Fruit fly (Drosophila melanogaster) whole organism, embryonic: ENCODE data around the gene CG14014.

Experiments used
- CG10147 ChIP-seq: fragments of 200-800 bp; sonication (Bioruptor generic); optimal IDR thresholded peaks from 2 replicates; lab custom pipeline; 2019; ENCODE audit warnings: missing biosample characterization, mild to moderate bottlenecking, missing genetic modification characterization, moderate library complexity
- CG10431 ChIP-seq: fragments of 200-800 bp; sonication (Bioruptor generic); optimal IDR thresholded peaks from 3 replicates; lab custom pipeline; 2018; ENCODE audit warnings: missing biosample characterization, mild to moderate bottlenecking, missing genetic modification characterization
- CG11093 ChIP-seq: fragments of 200-800 bp; sonication (Bioruptor generic); IDR thresholded peaks from 3 replicates; pipeline ENCODE4 v1.3.6; 2022; ENCODE audit warnings: missing biosample characterization, missing genetic modification characterization
- CG14014 ChIP-seq: fragments of 200-800 bp; sonication (Bioruptor generic); IDR thresholded peaks from 2 replicates; pipeline ENCODE4 v1.3.6; 2022; ENCODE audit warnings: missing biosample characterization, missing genetic modification characterization
- CG14050 ChIP-seq: fragments of 200-800 bp; sonication (Bioruptor generic); IDR thresholded peaks from 3 replicates; pipeline ENCODE4 v1.3.6; 2022; ENCODE audit warnings: missing biosample characterization, missing genetic modification characterization
- CG14441 ChIP-seq: fragments of 200-800 bp; sonication (Bioruptor generic); IDR thresholded peaks from 2 replicates; pipeline ENCODE4 v1.3.6; 2022; ENCODE audit warnings: missing biosample characterization, missing genetic modification characterization
- CG1529 ChIP-seq: fragments of 200-800 bp; sonication (Bioruptor generic); optimal IDR thresholded peaks from 3 replicates; lab custom pipeline; 2018; ENCODE audit warnings: missing biosample characterization, missing genetic modification characterization
- CG16815 ChIP-seq: fragments of 200-800 bp; sonication (Bioruptor generic); optimal IDR thresholded peaks from 3 replicates; lab custom pipeline; 2017; ENCODE audit warnings: missing biosample characterization, mild to moderate bottlenecking, missing genetic modification characterization
- CG2199 ChIP-seq: fragments of 200-800 bp; sonication (Bioruptor generic); IDR thresholded peaks from 3 replicates; pipeline ENCODE4 v1.3.6; 2022; ENCODE audit warnings: missing biosample characterization, missing genetic modification characterization
- CG3065 ChIP-seq: fragments of 200-800 bp; sonication (Bioruptor generic); optimal IDR thresholded peaks from 2 replicates; lab custom pipeline; 2016; ENCODE audit warnings: missing biosample characterization, missing genetic modification characterization
- CG3838 ChIP-seq: fragments of 200-800 bp; sonication (Bioruptor generic); optimal IDR thresholded peaks from 3 replicates; lab custom pipeline; 2016; ENCODE audit warnings: missing biosample characterization, missing genetic modification characterization
- CG3847 ChIP-seq: fragments of 200-800 bp; sonication (Bioruptor generic); IDR thresholded peaks from 2 replicates; pipeline ENCODE4 v1.3.6; 2022; ENCODE audit warnings: missing biosample characterization, missing genetic modification characterization
- CG4404 ChIP-seq: fragments of 200-800 bp; sonication (Bioruptor generic); IDR thresholded peaks from 2 replicates; pipeline ENCODE4 v1.3.6; 2022; ENCODE audit warnings: missing biosample characterization, missing genetic modification characterization
- CG7271 ChIP-seq: fragments of 200-800 bp; sonication (Bioruptor generic); optimal IDR thresholded peaks from 2 replicates; lab custom pipeline; 2018; ENCODE audit warnings: missing biosample characterization, mild to moderate bottlenecking, missing genetic modification characterization, moderate library complexity
- CG7556 ChIP-seq: fragments of 200-800 bp; sonication (Bioruptor generic); optimal IDR thresholded peaks from 2 replicates; lab custom pipeline; 2017; ENCODE audit warnings: missing biosample characterization, mild to moderate bottlenecking, missing genetic modification characterization
- CG8290 ChIP-seq, 3 experiments: fragments of 200-800 bp; sonication (Bioruptor generic); optimal IDR thresholded peaks; 2 replicates each; lab custom pipeline; 2016 to 2019; ENCODE audit warnings: missing biosample characterization in 3 of 3, missing genetic modification characterization in 3 of 3, mild to moderate bottlenecking in 2 of 3, moderate library complexity in 1 of 3
- CG9609 ChIP-seq: fragments of 200-800 bp; sonication (Bioruptor generic); optimal IDR thresholded peaks from 3 replicates; lab custom pipeline; 2016; ENCODE audit warnings: missing biosample characterization, missing genetic modification characterization
- CTCF ChIP-seq: fragments of 200-800 bp; sonication (Bioruptor generic); optimal IDR thresholded peaks from 2 replicates; lab custom pipeline; 2017; ENCODE audit warnings: missing biosample characterization, mild to moderate bottlenecking, missing genetic modification characterization, moderate library complexity
- Chrac-16 ChIP-seq: fragments of 200-800 bp; sonication (Bioruptor generic); optimal IDR thresholded peaks from 3 replicates; lab custom pipeline; 2016; ENCODE audit warnings: missing biosample characterization, missing genetic modification characterization
- Dfd ChIP-seq, 2 experiments: fragments of >200 bp; optimal IDR thresholded peaks; 2 replicates each; lab custom pipeline; 2017; ENCODE audit warnings: missing biosample characterization in 2 of 2, missing genetic modification characterization in 2 of 2
- Dip3 ChIP-seq: fragments of 200-800 bp; sonication (Bioruptor generic); optimal IDR thresholded peaks from 3 replicates; lab custom pipeline; 2016; ENCODE audit warnings: missing biosample characterization, missing genetic modification characterization
- Fer2 ChIP-seq: fragments of 200-800 bp; sonication (Bioruptor generic); optimal IDR thresholded peaks from 2 replicates; lab custom pipeline; 2018; ENCODE audit warnings: missing biosample characterization, mild to moderate bottlenecking, missing genetic modification characterization, moderate library complexity
- Hmr ChIP-seq: fragments of 200-800 bp; sonication (Bioruptor generic); optimal IDR thresholded peaks from 3 replicates; lab custom pipeline; 2017; ENCODE audit warnings: mild to moderate bottlenecking, missing biosample characterization, missing genetic modification reagents, missing genetic modification characterization
- MBD-R2 ChIP-seq: fragments of 200-800 bp; sonication (Bioruptor generic); IDR thresholded peaks from 2 replicates; pipeline ENCODE4 v1.3.6; 2022; ENCODE audit warnings: missing biosample characterization, missing genetic modification characterization
- Med ChIP-seq: fragments of 200-800 bp; sonication (Bioruptor generic); peaks from one replicate; lab custom pipeline; 2016; ENCODE audit warnings: missing biosample characterization, missing genetic modification characterization, mild to moderate bottlenecking, inconsistent platforms, moderate library complexity
- NC2β ChIP-seq: fragments of 200-800 bp; sonication (Bioruptor generic); optimal IDR thresholded peaks from 2 replicates; lab custom pipeline; 2016; ENCODE audit warnings: missing biosample characterization, missing genetic modification characterization
- Rfx ChIP-seq: fragments of 200-800 bp; sonication (Bioruptor generic); IDR thresholded peaks from 2 replicates; pipeline ENCODE4 v1.3.6; 2022; ENCODE audit warnings: missing biosample characterization, missing genetic modification characterization
- Sox100B ChIP-seq: fragments of 200-800 bp; sonication (Bioruptor generic); optimal IDR thresholded peaks from 3 replicates; lab custom pipeline; 2018; ENCODE audit warnings: missing biosample characterization, mild to moderate bottlenecking, missing genetic modification characterization
- TFAM ChIP-seq: fragments of 200-800 bp; sonication (Bioruptor generic); optimal IDR thresholded peaks from 2 replicates; lab custom pipeline; 2017; ENCODE audit warnings: missing biosample characterization, missing genetic modification characterization, inconsistent platforms
- Taf1 ChIP-seq: fragments of 200-800 bp; sonication (Bioruptor generic); IDR thresholded peaks from 2 replicates; pipeline ENCODE4 v1.3.6; 2022; ENCODE audit warnings: missing biosample characterization, missing genetic modification characterization
- al ChIP-seq: fragments of 200-800 bp; sonication (Bioruptor generic); IDR thresholded peaks from 2 replicates; pipeline ENCODE4 v1.3.6; 2022; ENCODE audit warnings: missing biosample characterization, missing genetic modification characterization
- ap ChIP-seq: fragments of 200-800 bp; sonication (Bioruptor generic); IDR thresholded peaks from 2 replicates; pipeline ENCODE4 v1.3.6; 2022; ENCODE audit warnings: missing biosample characterization, missing genetic modification characterization
- crol ChIP-seq: fragments of 200-800 bp; sonication (Bioruptor generic); IDR thresholded peaks from 2 replicates; pipeline ENCODE4 v1.3.6; 2022; ENCODE audit warnings: missing biosample characterization, missing genetic modification characterization
- dimm ChIP-seq: fragments of 200-800 bp; sonication (Bioruptor generic); IDR thresholded peaks from 2 replicates; pipeline ENCODE4 v1.3.6; 2022; ENCODE audit warnings: missing biosample characterization, missing genetic modification characterization
- disco-r ChIP-seq: fragments of 200-800 bp; sonication (Bioruptor generic); optimal IDR thresholded peaks from 2 replicates; lab custom pipeline; 2016; ENCODE audit warnings: missing biosample characterization, missing genetic modification characterization
- dmrt99B ChIP-seq: fragments of 200-800 bp; sonication (Bioruptor generic); optimal IDR thresholded peaks from 2 replicates; lab custom pipeline; 2018; ENCODE audit warnings: missing biosample characterization, mild to moderate bottlenecking, missing genetic modification characterization, moderate library complexity
- dysf ChIP-seq: fragments of 200-800 bp; sonication (Bioruptor generic); IDR thresholded peaks from 3 replicates; pipeline ENCODE4 v1.3.6; 2022; ENCODE audit warnings: missing biosample characterization, missing genetic modification characterization
- esg ChIP-seq: fragments of 200-800 bp; sonication (Bioruptor generic); conservative IDR thresholded peaks from 2 replicates; pipeline ENCODE4 v1.3.6; 2022; ENCODE audit warnings: missing biosample characterization, missing genetic modification characterization
- ham ChIP-seq: fragments of 200-800 bp; sonication (Bioruptor generic); IDR thresholded peaks from 2 replicates; pipeline ENCODE4 v1.3.6; 2022; ENCODE audit warnings: missing biosample characterization, missing genetic modification characterization
- hb ChIP-seq: fragments of 200-800 bp; sonication (Bioruptor generic); IDR thresholded peaks from 3 replicates; pipeline ENCODE4 v1.3.6; 2022; ENCODE audit warnings: missing biosample characterization, missing genetic modification characterization; ENCODE audit not compliant: partially characterized antibody
- her ChIP-seq: fragments of 200-800 bp; sonication (Bioruptor generic); optimal IDR thresholded peaks from 2 replicates; lab custom pipeline; 2016; ENCODE audit warnings: missing biosample characterization, missing genetic modification characterization
- hkb ChIP-seq, 2 experiments: fragments of 200-800 bp in 1 of 2; fragments of >200 bp in 1 of 2; sonication (Bioruptor generic) in 1 of 2; IDR thresholded peaks in 1 of 2; optimal IDR thresholded peaks in 1 of 2; 2 replicates each; pipeline versions ENCODE4 v1.3.6 to Lab custom; 2017 to 2022; ENCODE audit warnings: missing biosample characterization in 1 of 2, missing genetic modification characterization in 1 of 2
- insv ChIP-seq, 2 experiments: fragments of 200-800 bp; sonication (Bioruptor generic); optimal IDR thresholded peaks; 3 replicates each; lab custom pipeline; 2016 to 2018; ENCODE audit warnings: missing biosample characterization in 2 of 2, missing genetic modification characterization in 2 of 2
- kah ChIP-seq: fragments of 200-800 bp; sonication (Bioruptor generic); optimal IDR thresholded peaks from 2 replicates; lab custom pipeline; 2018; ENCODE audit warnings: missing biosample characterization, mild to moderate bottlenecking, missing genetic modification characterization
- klu ChIP-seq: fragments of 200-800 bp; sonication (Bioruptor generic); IDR thresholded peaks from 2 replicates; pipeline ENCODE4 v1.3.6; 2022; ENCODE audit warnings: missing biosample characterization, missing genetic modification characterization
- org-1 ChIP-seq: fragments of 200-800 bp; sonication (Bioruptor generic); optimal IDR thresholded peaks from 2 replicates; lab custom pipeline; 2017; ENCODE audit warnings: missing biosample characterization, missing genetic modification characterization
- rib ChIP-seq: fragments of 200-800 bp; sonication (Bioruptor generic); IDR thresholded peaks from 2 replicates; pipeline ENCODE4 v1.3.6; 2022; ENCODE audit warnings: missing biosample characterization, missing genetic modification characterization
- schlank ChIP-seq: fragments of 200-800 bp; sonication (Bioruptor generic); optimal IDR thresholded peaks from 2 replicates; lab custom pipeline; 2018; ENCODE audit warnings: missing biosample characterization, mild to moderate bottlenecking, missing genetic modification characterization
- tin ChIP-seq: fragments of 200-800 bp; sonication (Bioruptor generic); optimal IDR thresholded peaks from 3 replicates; lab custom pipeline; 2016; ENCODE audit warnings: missing biosample characterization, missing genetic modification characterization
- tup ChIP-seq: fragments of 200-800 bp; sonication (Bioruptor generic); optimal IDR thresholded peaks from 2 replicates; lab custom pipeline; 2016; ENCODE audit warnings: missing biosample characterization, mild to moderate bottlenecking, missing genetic modification characterization, moderate library complexity
- wek ChIP-seq: fragments of 200-800 bp; sonication (Bioruptor generic); optimal IDR thresholded peaks from 3 replicates; lab custom pipeline; 2018; ENCODE audit warnings: missing biosample characterization, mild to moderate bottlenecking, missing genetic modification characterization, moderate library complexity
- zen2 ChIP-seq: fragments of 200-800 bp; sonication (Bioruptor generic); IDR thresholded peaks from 3 replicates; pipeline ENCODE4 v1.3.6; 2022; ENCODE audit warnings: missing biosample characterization, missing genetic modification characterization; ENCODE audit not compliant: partially characterized antibody

The CG14014 gene

DNA sequence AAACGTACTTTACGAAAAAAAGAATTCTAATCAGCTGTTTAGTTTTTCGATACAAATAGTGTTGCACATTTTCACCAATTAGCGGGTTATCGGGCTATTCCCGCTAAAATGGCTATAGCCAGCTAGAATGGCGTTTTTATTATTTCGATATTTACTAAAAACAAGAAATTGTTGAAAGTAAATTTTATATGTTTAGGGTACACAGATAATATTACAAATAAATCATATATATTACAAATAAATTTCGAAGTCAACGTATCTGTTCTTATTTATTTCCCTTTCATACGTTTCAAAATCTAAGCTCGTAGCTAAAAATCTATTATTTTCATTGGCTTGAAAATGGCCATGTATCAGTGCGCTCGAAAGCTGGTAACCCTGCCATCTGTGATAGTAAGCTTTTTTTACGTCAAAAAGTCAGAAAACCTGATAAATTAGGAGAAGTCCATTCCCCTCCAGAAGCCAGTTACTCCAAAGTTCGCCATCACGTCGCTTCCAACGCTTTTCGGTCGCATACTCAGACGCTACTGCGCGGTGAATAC is 30.7 kb downstream of the CG14014 start, which contains the start of the genes CG7382 and cl (continued):
- TF ChIP-seq CG16815 (GFP tag; lab: Kevin White, UChicago) (no peak), CG7556 (GFP tag; lab: Kevin White, UChicago) (peak; percentile 27), CG14441 (no peak; the same call in 1 of the 2 replicates), CG4404 (GFP tag; lab: Robert Waterston, UW) (peak; percentile 20; the same call in 1 of the 2 replicates), disco-r (GFP tag; lab: Kevin White, UChicago) (no peak), klu (GFP tag; lab: Robert Waterston, UW) (no peak), Fer2 (tag; lab: Kevin White, UChicago) (peak; percentile 9), Rfx (peak; percentile 40; the same call in 1 of the 2 replicates), Taf1 (GFP tag; lab: Robert Waterston, UW) (no peak), ap (GFP tag; lab: Robert Waterston, UW) (no peak), CG11093 (GFP tag; lab: Robert Waterston, UW) (no peak), her (no peak), wek (GFP tag; lab: Kevin White, UChicago) (no peak), Dfd (GFP tag; optimal IDR thresholded peaks at IDR 0.05; lab: Kevin White, UChicago) (no peak), CG3065 (no peak), insv (GFP tag; optimal IDR thresholded peaks at IDR 0.05; lab: Kevin White, UChicago) (no peak), tin (GFP tag; lab: Kevin White, UChicago) (peak; percentile 45), Sox100B (GFP tag; lab: Kevin White, UChicago) (peak; percentile 36), hb (GFP tag; lab: Robert Waterston, UW) (no peak), al (GFP tag; lab: Robert Waterston, UW) (no peak), NC2β (GFP tag; lab: Kevin White, UChicago) (no peak), zen2 (GFP tag; lab: Robert Waterston, UW) (no peak), crol (GFP tag; lab: Robert Waterston, UW) (no peak), ham (GFP tag; lab: Robert Waterston, UW) (no peak), rib (GFP tag; lab: Robert Waterston, UW) (no peak), CG10431 (GFP tag; lab: Kevin White, UChicago) (no peak), org-1 (GFP tag; lab: Kevin White, UChicago) (no peak), Hmr (GFP tag; lab: Kevin White, UChicago) (no peak), Chrac-16 (GFP tag; lab: Kevin White, UChicago) (peak; percentile 6), dysf (GFP tag; lab: Robert Waterston, UW) (no peak), CG14050 (GFP tag; lab: Robert Waterston, UW) (no peak), CG14014 (GFP tag; lab: Robert Waterston, UW) (0 out of 2 replicates have a peak, but pooled peaks have one; percentile 56), Med (GFP tag; lab: Kevin White, UChicago) (peak; percentile 45), CG7271 (tag; lab: Kevin White, UChicago) (no peak), dimm (no peak), CG3838 (no peak), kah (GFP tag; lab: Kevin White, UChicago) (no peak), CG10147 (GFP tag; lab: Kevin White, UChicago) (peak; percentile 26), CG8290 (GFP tag; optimal IDR thresholded peaks at IDR 0.05; lab: Kevin White, UChicago) (peak; percentile 46), CG8290 (tag; optimal IDR thresholded peaks at IDR 0.05; lab: Kevin White, UChicago) (no peak), CG9609 (GFP tag; lab: Kevin White, UChicago) (no peak), CG2199 (no peak), schlank (tag; lab: Kevin White, UChicago) (no peak), CTCF (GFP tag; lab: Kevin White, UChicago) (no peak), MBD-R2 (GFP tag; lab: Robert Waterston, UW) (peak; percentile 38; the same call in 1 of the 2 replicates), dmrt99B (tag; lab: Kevin White, UChicago) (peak; percentile 34), hkb (optimal IDR thresholded peaks at IDR 0.05; lab: Kevin White, UChicago) (peak; percentile 85), hkb (GFP tag; IDR thresholded peaks at IDR 0.05; lab: Robert Waterston, UW) (no peak), CG1529 (GFP tag; lab: Kevin White, UChicago) (no peak), tup (GFP tag; lab: Kevin White, UChicago) (no peak), CG3847 (peak; percentile 69), TFAM (GFP tag; lab: Kevin White, UChicago) (no peak), Dip3 (no peak), esg (GFP tag; lab: Robert Waterston, UW) (no peak)
